Worm (Caenorhabditis elegans): ENCODE measurements around the gene fipr-20.

fipr-20 gene

ce11 chrIII:7499421-7499902 lies 37.3 kb upstream of the fipr-20 start, which contains the start of the genes C07H6.9 and sap-140 (continued):
- TF ChIP-seq chd-7 (tag; optimal IDR thresholded peaks at IDR 0.05): no peak
- no peak for TF ChIP-seq F49E8.2 (tag; optimal IDR thresholded peaks at IDR 0.05; ENCODE audit: insufficient read depth)
- no peak for TF ChIP-seq F55B11.4 (tag; optimal IDR thresholded peaks at IDR 0.05; ENCODE audit: borderline replicate concordance, insufficient read depth)
- TF ChIP-seq madf-10 (tag; optimal IDR thresholded peaks at IDR 0.05): no peak
- peak; percentile 65 for TF ChIP-seq lsl-1 (GFP tag; optimal IDR thresholded peaks at IDR 0.05)
- 0 out of 2 replicates have a peak, but pooled peaks have one; percentile 20 for TF ChIP-seq rcor-1 (GFP tag; IDR thresholded peaks at IDR 0.05)
- no peak for TF ChIP-seq rpc-1 (optimal IDR thresholded peaks at IDR 0.05)
- no peak for TF ChIP-seq rpc-1 (tag; optimal IDR thresholded peaks at IDR 0.05)
- TF ChIP-seq cebp-1 (GFP tag; IDR thresholded peaks at IDR 0.05): no peak
- TF ChIP-seq cebp-1 (tag; optimal IDR thresholded peaks at IDR 0.05): peak; percentile 75
- TF ChIP-seq repo-1 (tag; optimal IDR thresholded peaks at IDR 0.05): peak; percentile 22

- TF ChIP-seq xnd-1 (tag; optimal IDR thresholded peaks at IDR 0.05) (no peak), snpc-4 (GFP tag; optimal IDR thresholded peaks at IDR 0.05) (peak; percentile 14), snpc-4 (tag; optimal IDR thresholded peaks at IDR 0.05) (peak; percentile 45 to 73 (median 62)), T26A5.8 (tag; optimal IDR thresholded peaks at IDR 0.05) (no peak), F49E8.2 (tag; optimal IDR thresholded peaks at IDR 0.05; ENCODE audit: insufficient read depth) (peak; percentile 27), B0035.1 (tag; optimal IDR thresholded peaks at IDR 0.05) (no peak), F33H1.4 (GFP tag; IDR thresholded peaks at IDR 0.05) (peak; percentile 50), cebp-1 (GFP tag; IDR thresholded peaks at IDR 0.05) (no peak), cebp-1 (tag; optimal IDR thresholded peaks at IDR 0.05) (peak; percentile 81), F55B11.4 (tag; optimal IDR thresholded peaks at IDR 0.05; ENCODE audit: borderline replicate concordance, insufficient read depth) (no peak), K11D2.4 (GFP tag; IDR thresholded peaks at IDR 0.05) (peak; percentile 77), mcd-1 (GFP tag; IDR thresholded peaks at IDR 0.05) (peak; percentile 75), zfh-2 (GFP tag; conservative IDR thresholded peaks at IDR 0.05) (peak; percentile 87), F23B12.7 (tag; optimal IDR thresholded peaks at IDR 0.05; ENCODE audit: insufficient read depth) (peak; percentile 77), F37B4.10 (GFP tag; IDR thresholded peaks at IDR 0.05) (no peak), lir-1 (GFP tag; conservative IDR thresholded peaks at IDR 0.05) (peak; percentile 62; the same call in 1 of the 2 replicates), ccch-3 (GFP tag; optimal IDR thresholded peaks at IDR 0.05) (no peak), madf-8 (GFP tag; conservative IDR thresholded peaks at IDR 0.05) (no peak), lsl-1 (GFP tag; optimal IDR thresholded peaks at IDR 0.05) (peak; percentile 3), F22D6.2 (tag; optimal IDR thresholded peaks at IDR 0.05) (peak; percentile 28), B0261.1 (tag; optimal IDR thresholded peaks at IDR 0.05) (no peak), sea-2 (GFP tag; IDR thresholded peaks at IDR 0.05) (no peak), ztf-6 (GFP tag; IDR thresholded peaks at IDR 0.05) (no peak), F10E7.11 (tag; optimal IDR thresholded peaks at IDR 0.05) (no peak), dpl-1 (GFP tag; optimal IDR thresholded peaks at IDR 0.05) (peak; percentile 99), pha-4 (tag; optimal IDR thresholded peaks at IDR 0.05) (no peak), ztf-18 (tag; optimal IDR thresholded peaks at IDR 0.05) (peak; percentile 91), dox-1 (GFP tag; IDR thresholded peaks at IDR 0.05) (peak; percentile 84), lin-26 (GFP tag; IDR thresholded peaks at IDR 0.05) (no peak), mes-4 (tag; optimal IDR thresholded peaks at IDR 0.05) (no peak), ztf-26 (tag; optimal IDR thresholded peaks at IDR 0.05) (peak; percentile 52), pbrm-1 (GFP tag; IDR thresholded peaks at IDR 0.05) (peak; percentile 70), B0019.2 (GFP tag; conservative IDR thresholded peaks at IDR 0.05) (no peak), hlh-12 (tag; optimal IDR thresholded peaks at IDR 0.05) (no peak), egrh-3 (GFP tag; IDR thresholded peaks at IDR 0.05) (no peak), ets-4 (GFP tag; optimal IDR thresholded peaks at IDR 0.05) (no peak), rec-8 (tag; optimal IDR thresholded peaks at IDR 0.05) (no peak), athp-1 (tag; optimal IDR thresholded peaks at IDR 0.05) (no peak), ceh-91 (GFP tag; IDR thresholded peaks at IDR 0.05) (no peak), mel-28 (tag; optimal IDR thresholded peaks at IDR 0.05; ENCODE audit: borderline replicate concordance) (no peak), madf-10 (tag; optimal IDR thresholded peaks at IDR 0.05) (peak; percentile 84), atf-7 (tag; optimal IDR thresholded peaks at IDR 0.05) (peak; percentile 51)
Observed at ce11 chrIII:7498346-7498745, 36.2 kb upstream of the fipr-20 start.

Data from whole organism, young adult.